Worm (Caenorhabditis elegans): ENCODE results near the gene rpb-9.

- TF ChIP-seq fkh-10 (GFP tag; optimal IDR thresholded peaks at IDR 0.05) = no peak
- TF ChIP-seq unc-62 (GFP tag; optimal IDR thresholded peaks at IDR 0.05 in 1 of 2) = no peak
- TF ChIP-seq unc-62 (tag; optimal IDR thresholded peaks at IDR 0.05) = no peak
- no peak for TF ChIP-seq attf-4 (tag; optimal IDR thresholded peaks at IDR 0.05)
These were observed 16.8 kb upstream of the rpb-9 start, which contains the start of gene oma-2 for ce11 chrV:8028825-8029489.

Data from whole organism, L4 larva.